Fruit fly (Drosophila melanogaster): ENCODE measurements around the gene CG14839.

DNA sequence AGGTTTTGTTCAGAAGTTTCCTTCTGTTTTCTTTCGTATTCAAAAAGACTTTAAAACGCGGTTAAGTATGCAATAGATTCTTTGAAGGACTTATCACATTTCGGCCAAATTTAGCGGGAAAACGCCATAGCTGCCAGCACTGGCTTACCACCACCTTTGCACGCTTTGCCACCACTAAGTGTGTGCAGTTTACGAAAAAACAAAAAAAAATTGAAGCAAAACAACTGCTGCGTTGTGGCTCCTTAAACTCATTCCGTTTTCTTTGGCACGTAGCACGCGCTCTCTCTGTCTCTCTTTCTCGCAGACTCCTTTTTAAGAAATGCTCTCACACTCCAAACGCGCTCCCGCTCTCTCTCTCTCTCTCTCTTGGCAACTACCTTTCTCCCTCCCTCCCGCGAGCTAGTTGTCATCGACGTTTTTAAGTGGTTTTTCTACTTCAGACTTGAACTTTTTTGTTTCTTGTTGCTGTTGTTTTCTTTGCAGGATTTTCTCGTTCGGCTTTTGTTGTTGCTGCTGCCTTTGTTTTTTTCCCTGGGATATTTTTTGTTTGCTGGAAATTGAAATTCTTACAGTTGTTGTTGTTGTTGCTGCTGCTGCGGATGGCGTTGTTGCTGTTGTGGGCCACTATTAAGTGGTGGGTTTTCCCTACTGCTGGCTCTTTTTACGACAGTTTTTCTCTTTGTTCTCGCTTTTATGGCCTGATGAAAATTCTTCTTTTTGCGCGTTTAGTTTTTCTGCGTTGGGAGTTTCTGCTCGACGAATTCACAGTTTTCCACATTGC lies 16.5 kb downstream of the CG14839 start:
- TF ChIP-seq fd96Ca (GFP tag; IDR thresholded peaks at IDR 0.05) (peak; percentile 63; the same call in 2 of the 3 replicates), Pif1B (GFP tag; optimal IDR thresholded peaks at IDR 0.05) (peak; percentile 66), CG32121 (GFP tag; IDR thresholded peaks at IDR 0.05) (no peak; the same call in 1 of the 2 replicates), Pif1A (GFP tag; optimal IDR thresholded peaks at IDR 0.05) (peak; percentile 37), D1 (tag; optimal IDR thresholded peaks at IDR 0.05) (no peak), Snoo (tag; optimal IDR thresholded peaks at IDR 0.05) (no peak), EcR (GFP tag; optimal IDR thresholded peaks at IDR 0.05) (peak; percentile 69), Ets98B (GFP tag; IDR thresholded peaks at IDR 0.05) (peak; percentile 79), CG34367 (tag; optimal IDR thresholded peaks at IDR 0.05) (peak; percentile 33), CG17806 (tag; optimal IDR thresholded peaks at IDR 0.05) (peak; percentile 21), CG12605 (GFP tag; IDR thresholded peaks at IDR 0.05) (peak; percentile 69), CG4496 (GFP tag; IDR thresholded peaks at IDR 0.05) (peak; percentile 84), CG8301 (tag; optimal IDR thresholded peaks at IDR 0.05) (peak; percentile 15), gl (tag; optimal IDR thresholded peaks at IDR 0.05) (peak; percentile 88)
